Fruit fly (Drosophila melanogaster) whole organism, adult: ENCODE data around the gene CG11417.

Source experiments
- CG11617 ChIP-seq: fragments of 200-800 bp; sonication (Bioruptor generic); optimal IDR thresholded peaks from 2 replicates; lab custom pipeline; 2017; ENCODE audit warnings: mild to moderate bottlenecking, missing biosample characterization, missing genetic modification reagents, missing genetic modification characterization
- CG1620 ChIP-seq: fragments of 200-800 bp; sonication (Bioruptor generic); optimal IDR thresholded peaks from 2 replicates; lab custom pipeline; 2016; ENCODE audit warnings: missing biosample characterization, missing genetic modification characterization
- CG33017 ChIP-seq: fragments of 200-800 bp; sonication (Bioruptor generic); optimal IDR thresholded peaks from 2 replicates; lab custom pipeline; 2018; ENCODE audit warnings: missing biosample characterization, mild to moderate bottlenecking, missing genetic modification characterization, moderate library complexity
- Crg-1 ChIP-seq: fragments of 200-800 bp; sonication (Bioruptor generic); optimal IDR thresholded peaks from 2 replicates; lab custom pipeline; 2016; ENCODE audit warnings: missing biosample characterization, missing genetic modification characterization
- Hr96 ChIP-seq: fragments of 200-800 bp; sonication (Bioruptor generic); optimal IDR thresholded peaks from 2 replicates; lab custom pipeline; 2016; ENCODE audit warnings: missing biosample characterization, missing genetic modification characterization
- bab1 ChIP-seq: fragments of 200-800 bp; sonication (Bioruptor generic); optimal IDR thresholded peaks from 3 replicates; lab custom pipeline; 2019; ENCODE audit warnings: missing biosample characterization, mild to moderate bottlenecking, missing genetic modification characterization, moderate library complexity
- kay ChIP-seq: fragments of 200-800 bp; sonication (Bioruptor generic); peaks from one replicate; lab custom pipeline; 2016; ENCODE audit warnings: missing biosample characterization, missing genetic modification characterization, borderline replicate concordance

dm6 chrX:1387149-1387752, 33.4 kb downstream of the CG11417 start:
- TF ChIP-seq Hr96: no peak
- no peak for TF ChIP-seq CG11617 (GFP tag; lab: Kevin White, UChicago)
- no peak for TF ChIP-seq CG1620
- TF ChIP-seq CG33017 (tag; lab: Kevin White, UChicago): no peak
- TF ChIP-seq kay (GFP tag; lab: Kevin White, UChicago): no peak
- TF ChIP-seq bab1 (GFP tag; lab: Kevin White, UChicago): no peak
- TF ChIP-seq Crg-1 (GFP tag; lab: Kevin White, UChicago): no peak
